Fruit fly (Drosophila melanogaster) whole organism, embryonic: ENCODE data around the gene ss.

Source experiments
- Abd-B ChIP-seq: fragments of 200-800 bp; sonication (Bioruptor generic); optimal IDR thresholded peaks from 2 replicates; lab custom pipeline; 2018; ENCODE audit warnings: missing biosample characterization, mild to moderate bottlenecking, missing genetic modification characterization, moderate library complexity
- Adf1 ChIP-seq: fragments of 200-800 bp; sonication (Bioruptor generic); IDR thresholded peaks from 2 replicates; pipeline ENCODE4 v1.3.6; 2022; ENCODE audit warnings: missing biosample characterization, missing genetic modification characterization
- Antp ChIP-seq: fragments of 200-800 bp; sonication (Bioruptor generic); optimal IDR thresholded peaks from 3 replicates; lab custom pipeline; 2016; ENCODE audit warnings: missing biosample characterization, missing genetic modification characterization
- Atf3 ChIP-seq: fragments of 200-800 bp; sonication (Bioruptor generic); optimal IDR thresholded peaks from 3 replicates; lab custom pipeline; 2016; ENCODE audit warnings: missing biosample characterization, missing genetic modification characterization
- BEAF-32 ChIP-seq: fragments of 200-800 bp; sonication (Bioruptor generic); optimal IDR thresholded peaks from 3 replicates; lab custom pipeline; 2017; ENCODE audit warnings: missing biosample characterization, missing genetic modification characterization, mild to moderate bottlenecking, moderate library complexity, missing genetic modification reagents
- Bgb ChIP-seq: fragments of 200-800 bp; sonication (Bioruptor generic); IDR thresholded peaks from 2 replicates; pipeline ENCODE4 v1.3.6; 2022; ENCODE audit warnings: missing biosample characterization, missing genetic modification characterization; ENCODE audit not compliant: partially characterized antibody
- Blimp-1 ChIP-seq: fragments of 200-800 bp; sonication (Bioruptor generic); optimal IDR thresholded peaks from 3 replicates; lab custom pipeline; 2018; ENCODE audit warnings: missing biosample characterization, missing genetic modification characterization, mild to moderate bottlenecking, moderate library complexity, missing genetic modification reagents
- Bteb2 ChIP-seq: fragments of 200-800 bp; sonication (Bioruptor generic); optimal IDR thresholded peaks from 2 replicates; lab custom pipeline; 2016; ENCODE audit warnings: missing biosample characterization, missing genetic modification characterization
- CG10321 ChIP-seq: fragments of 200-800 bp; sonication (Bioruptor generic); IDR thresholded peaks from 2 replicates; pipeline ENCODE4 v1.3.6; 2022; ENCODE audit warnings: missing biosample characterization, missing genetic modification characterization
- CG10366 ChIP-seq: fragments of 200-800 bp; sonication (Bioruptor generic); IDR thresholded peaks from 2 replicates; pipeline ENCODE4 v1.3.6; 2022; ENCODE audit warnings: missing biosample characterization, missing genetic modification characterization
- CG11695 ChIP-seq: fragments of 200-800 bp; sonication (Bioruptor generic); IDR thresholded peaks from 3 replicates; pipeline ENCODE4 v1.3.6; 2022; ENCODE audit warnings: missing biosample characterization, missing genetic modification characterization
- CG13775 ChIP-seq: fragments of 200-800 bp; sonication (Bioruptor generic); optimal IDR thresholded peaks from 3 replicates; lab custom pipeline; 2017; ENCODE audit warnings: missing biosample characterization, mild to moderate bottlenecking, missing genetic modification characterization
- CG13894 ChIP-seq: fragments of 200-800 bp; sonication (Bioruptor generic); optimal IDR thresholded peaks from 3 replicates; lab custom pipeline; 2018; ENCODE audit warnings: missing biosample characterization, mild to moderate bottlenecking, missing genetic modification characterization, moderate library complexity
- CG14014 ChIP-seq: fragments of 200-800 bp; sonication (Bioruptor generic); IDR thresholded peaks from 2 replicates; pipeline ENCODE4 v1.3.6; 2022; ENCODE audit warnings: missing biosample characterization, missing genetic modification characterization
- CG15601 ChIP-seq: fragments of 200-800 bp; sonication (Bioruptor generic); optimal IDR thresholded peaks from 3 replicates; lab custom pipeline; 2019; ENCODE audit warnings: missing biosample characterization, mild to moderate bottlenecking, missing genetic modification characterization, moderate library complexity
- CG16813 ChIP-seq: fragments of 200-800 bp; sonication (Bioruptor generic); IDR thresholded peaks from 3 replicates; pipeline ENCODE4 v1.3.6; 2022; ENCODE audit warnings: missing biosample characterization, missing genetic modification characterization; ENCODE audit not compliant: partially characterized antibody
- CG18599 ChIP-seq: fragments of 200-800 bp; sonication (Bioruptor generic); optimal IDR thresholded peaks from 3 replicates; lab custom pipeline; 2017; ENCODE audit warnings: missing biosample characterization, missing genetic modification characterization, mild to moderate bottlenecking, moderate library complexity, missing genetic modification reagents
- CG30431 ChIP-seq: fragments of 200-800 bp; sonication (Bioruptor generic); optimal IDR thresholded peaks from 2 replicates; lab custom pipeline; 2017; ENCODE audit warnings: missing biosample characterization, missing genetic modification characterization
- CG34224 ChIP-seq: fragments of 200-800 bp; sonication (Bioruptor generic); IDR thresholded peaks from 3 replicates; pipeline ENCODE4 v1.3.6; 2022; ENCODE audit warnings: missing biosample characterization, missing genetic modification characterization; ENCODE audit not compliant: partially characterized antibody
- CG4617 ChIP-seq: fragments of 200-800 bp; sonication (Bioruptor generic); optimal IDR thresholded peaks from 3 replicates; lab custom pipeline; 2016; ENCODE audit warnings: missing biosample characterization, missing genetic modification characterization, borderline replicate concordance
- CG7556 ChIP-seq: fragments of 200-800 bp; sonication (Bioruptor generic); optimal IDR thresholded peaks from 2 replicates; lab custom pipeline; 2017; ENCODE audit warnings: missing biosample characterization, mild to moderate bottlenecking, missing genetic modification characterization
- CG7786 ChIP-seq: fragments of 200-800 bp; sonication (Bioruptor generic); optimal IDR thresholded peaks from 2 replicates; lab custom pipeline; 2016; ENCODE audit warnings: missing biosample characterization, missing genetic modification characterization
- CG7928 ChIP-seq: fragments of 200-800 bp; sonication (Bioruptor generic); optimal IDR thresholded peaks from 2 replicates; lab custom pipeline; 2017; ENCODE audit warnings: missing biosample characterization, mild to moderate bottlenecking, missing genetic modification characterization
- CG7987 ChIP-seq: fragments of 200-800 bp; sonication (Bioruptor generic); optimal IDR thresholded peaks from 2 replicates; lab custom pipeline; 2018; ENCODE audit warnings: missing biosample characterization, mild to moderate bottlenecking, missing genetic modification characterization, moderate library complexity
- CG9437 ChIP-seq: fragments of 200-800 bp; sonication (Bioruptor generic); optimal IDR thresholded peaks from 2 replicates; lab custom pipeline; 2018; ENCODE audit warnings: missing biosample characterization, mild to moderate bottlenecking, missing genetic modification characterization
- D19B ChIP-seq: fragments of 200-800 bp; sonication (Bioruptor generic); optimal IDR thresholded peaks from 2 replicates; lab custom pipeline; 2017; ENCODE audit warnings: missing biosample characterization, mild to moderate bottlenecking, missing genetic modification characterization
- HHEX ChIP-seq: fragments of 200-800 bp; sonication (Bioruptor generic); optimal IDR thresholded peaks from 3 replicates; lab custom pipeline; 2017; ENCODE audit warnings: missing biosample characterization, mild to moderate bottlenecking, missing genetic modification characterization, missing genetic modification reagents
- MESR4 ChIP-seq: fragments of 200-800 bp; sonication (Bioruptor generic); optimal IDR thresholded peaks from 2 replicates; lab custom pipeline; 2018; ENCODE audit warnings: missing biosample characterization, mild to moderate bottlenecking, missing genetic modification characterization, moderate library complexity
- Ptx1 ChIP-seq: fragments of 200-800 bp; sonication (Bioruptor generic); IDR thresholded peaks from 2 replicates; pipeline ENCODE4 v1.3.6; 2022; ENCODE audit warnings: missing biosample characterization, missing genetic modification characterization
- Ravus ChIP-seq: fragments of 200-800 bp; sonication (Bioruptor generic); IDR thresholded peaks from 2 replicates; pipeline ENCODE4 v1.3.6; 2022; ENCODE audit warnings: missing biosample characterization, missing genetic modification characterization
- ab ChIP-seq: fragments of 200-800 bp; sonication (Bioruptor generic); optimal IDR thresholded peaks from 2 replicates; lab custom pipeline; 2016; ENCODE audit warnings: missing biosample characterization, missing genetic modification characterization
- bowl ChIP-seq: fragments of 200-800 bp; sonication (Bioruptor generic); IDR thresholded peaks from 2 replicates; pipeline ENCODE4 v1.3.6; 2022; ENCODE audit warnings: missing biosample characterization, missing genetic modification characterization
- corto ChIP-seq: fragments of 200-800 bp; sonication (Bioruptor generic); optimal IDR thresholded peaks from 2 replicates; lab custom pipeline; 2016; ENCODE audit warnings: missing biosample characterization, mild to moderate bottlenecking, missing genetic modification characterization, moderate library complexity
- dmrt11E ChIP-seq: fragments of 200-800 bp; sonication (Bioruptor generic); optimal IDR thresholded peaks from 3 replicates; lab custom pipeline; 2018; ENCODE audit warnings: missing biosample characterization, mild to moderate bottlenecking, missing genetic modification characterization, moderate library complexity
- emc ChIP-seq: fragments of 200-800 bp; sonication (Bioruptor generic); optimal IDR thresholded peaks from 2 replicates; lab custom pipeline; 2016; ENCODE audit warnings: missing biosample characterization, missing genetic modification characterization
- gce ChIP-seq: fragments of 200-800 bp; sonication (Bioruptor generic); IDR thresholded peaks from 3 replicates; pipeline ENCODE4 v1.3.6; 2022; ENCODE audit warnings: missing biosample characterization, missing genetic modification characterization
- gcm ChIP-seq: fragments of 200-800 bp; sonication (Bioruptor generic); optimal IDR thresholded peaks from 2 replicates; lab custom pipeline; 2019; ENCODE audit warnings: missing biosample characterization, mild to moderate bottlenecking, missing genetic modification characterization, moderate library complexity
- h ChIP-seq: fragments of >200 bp; optimal IDR thresholded peaks from 2 replicates; lab custom pipeline; 2017
- kah ChIP-seq: fragments of 200-800 bp; sonication (Bioruptor generic); optimal IDR thresholded peaks from 2 replicates; lab custom pipeline; 2018; ENCODE audit warnings: missing biosample characterization, mild to moderate bottlenecking, missing genetic modification characterization
- lmd ChIP-seq: fragments of 200-800 bp; sonication (Bioruptor generic); IDR thresholded peaks from 2 replicates; pipeline ENCODE4 v1.3.6; 2022; ENCODE audit warnings: missing biosample characterization, missing genetic modification characterization
- maf-S ChIP-seq: fragments of 200-800 bp; sonication (Bioruptor generic); optimal IDR thresholded peaks from 2 replicates; lab custom pipeline; 2016; ENCODE audit warnings: missing biosample characterization, missing genetic modification characterization
- oc ChIP-seq: fragments of 200-800 bp; sonication (Bioruptor generic); optimal IDR thresholded peaks from 2 replicates; lab custom pipeline; 2018; ENCODE audit warnings: missing biosample characterization, mild to moderate bottlenecking, missing genetic modification characterization, moderate library complexity
- pho ChIP-seq: fragments of 200-800 bp; sonication (Bioruptor generic); optimal IDR thresholded peaks from 2 replicates; lab custom pipeline; 2016; ENCODE audit warnings: missing biosample characterization, missing genetic modification characterization
- row ChIP-seq: fragments of 200-800 bp; sonication (Bioruptor generic); IDR thresholded peaks from 3 replicates; pipeline ENCODE4 v1.3.6; 2022; ENCODE audit warnings: missing biosample characterization, missing genetic modification characterization
- sc ChIP-seq, 3 experiments: fragments of >200 bp in 2 of 3; fragments of 200-800 bp in 1 of 3; sonication (Bioruptor generic) in 1 of 3; optimal IDR thresholded peaks; 2 replicates in 2 of 3; 3 replicates in 1 of 3; lab custom pipeline; 2017; ENCODE audit warnings: mild to moderate bottlenecking in 1 of 3, missing biosample characterization in 1 of 3, missing genetic modification characterization in 1 of 3, missing genetic modification reagents in 1 of 3
- tio ChIP-seq: fragments of 200-800 bp; sonication (Bioruptor generic); optimal IDR thresholded peaks from 2 replicates; lab custom pipeline; 2017; ENCODE audit warnings: missing biosample characterization, missing genetic modification characterization, inconsistent platforms
- vvl ChIP-seq: fragments of 200-800 bp; sonication (Bioruptor generic); IDR thresholded peaks from 2 replicates; pipeline ENCODE4 v1.3.6; 2022; ENCODE audit warnings: missing biosample characterization, missing genetic modification characterization
- wdn ChIP-seq: fragments of 200-800 bp; sonication (Bioruptor generic); IDR thresholded peaks from 2 replicates; pipeline ENCODE4 v1.3.6; 2022; ENCODE audit warnings: missing biosample characterization, missing genetic modification characterization
- yki ChIP-seq: fragments of >200 bp; optimal IDR thresholded peaks from 3 replicates; lab custom pipeline; 2018
- zfh2 ChIP-seq: fragments of 200-800 bp; sonication (Bioruptor generic); optimal IDR thresholded peaks from 2 replicates; lab custom pipeline; 2016; ENCODE audit warnings: missing biosample characterization, missing genetic modification characterization

ss gene

DNA sequence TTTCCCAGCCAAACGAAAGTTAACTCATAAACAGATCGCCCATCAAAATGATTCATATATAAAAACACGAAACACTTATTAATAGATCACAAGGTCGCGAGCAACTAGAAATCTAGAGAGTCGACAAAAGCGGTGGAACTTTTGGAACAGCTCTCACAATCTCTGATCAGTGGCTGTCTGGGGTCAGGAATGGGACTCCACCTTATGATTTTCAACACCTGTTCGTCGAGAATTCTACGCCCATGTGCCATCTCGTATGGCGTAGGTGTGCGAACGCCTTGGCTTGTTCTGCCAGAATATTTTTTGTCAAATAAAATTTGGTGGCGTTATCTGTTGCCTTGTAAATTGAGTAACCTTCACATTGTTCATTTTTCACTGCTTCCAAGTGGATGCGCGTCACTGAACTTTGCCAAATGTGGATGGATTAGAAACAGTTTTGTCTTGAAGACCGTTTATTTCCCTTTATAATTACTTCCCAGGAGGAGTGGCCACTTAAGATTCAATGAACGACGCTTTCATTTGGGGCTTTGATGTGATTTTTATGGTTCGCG, 48.0 kb downstream of the ss start (continued):
- TF ChIP-seq CG14014 (GFP tag; lab: Robert Waterston, UW) (peak; percentile 55; the same call in 1 of the 2 replicates), Bteb2 (GFP tag; lab: Kevin White, UChicago) (no peak), Ptx1 (GFP tag; lab: Robert Waterston, UW) (peak; percentile 29; the same call in 1 of the 2 replicates), row (GFP tag; lab: Robert Waterston, UW) (peak; percentile 56), Abd-B (GFP tag; lab: Kevin White, UChicago) (no peak), CG7928 (GFP tag; lab: Kevin White, UChicago) (no peak), CG4617 (GFP tag; lab: Kevin White, UChicago) (no peak), CG7786 (GFP tag; lab: Kevin White, UChicago) (peak; percentile 64), lmd (GFP tag; lab: Robert Waterston, UW) (peak; percentile 31; the same call in 1 of the 2 replicates), sc (optimal IDR thresholded peaks at IDR 0.05; lab: Kevin White, UChicago) (no peak), sc (GFP tag; optimal IDR thresholded peaks at IDR 0.05; lab: Kevin White, UChicago) (no peak), tio (no peak), gce (GFP tag; lab: Robert Waterston, UW) (no peak), CG18599 (GFP tag; lab: Kevin White, UChicago) (peak; percentile 79), ab (GFP tag; lab: Kevin White, UChicago) (no peak), CG13775 (GFP tag; lab: Kevin White, UChicago) (peak; percentile 7), CG9437 (GFP tag; lab: Kevin White, UChicago) (no peak), pho (GFP tag; lab: Kevin White, UChicago) (peak; percentile 61), HHEX (no peak), BEAF-32 (GFP tag; lab: Kevin White, UChicago) (no peak), CG15601 (tag; lab: Kevin White, UChicago) (no peak), maf-S (no peak), Antp (GFP tag; lab: Kevin White, UChicago) (peak; percentile 64), MESR4 (GFP tag; lab: Kevin White, UChicago) (no peak), Ravus (GFP tag; lab: Robert Waterston, UW) (no peak), dmrt11E (no peak), CG34224 (GFP tag; lab: Robert Waterston, UW) (no peak), wdn (GFP tag; lab: Robert Waterston, UW) (peak; percentile 61), Adf1 (peak; percentile 29; the same call in 1 of the 2 replicates), CG7556 (no peak), CG30431 (GFP tag; lab: Kevin White, UChicago) (no peak), emc (no peak), Blimp-1 (GFP tag; lab: Kevin White, UChicago) (no peak), CG7987 (GFP tag; lab: Kevin White, UChicago) (peak; percentile 28), h (lab: Kevin White, UChicago) (no peak), oc (tag; lab: Kevin White, UChicago) (no peak), CG11695 (GFP tag; lab: Robert Waterston, UW) (no peak; the same call in 2 of the 3 replicates), yki (lab: Kevin White, UChicago) (no peak), vvl (GFP tag; lab: Robert Waterston, UW) (no peak), gcm (GFP tag; lab: Kevin White, UChicago) (no peak), zfh2 (peak; percentile 67), corto (GFP tag; lab: Kevin White, UChicago) (no peak), Bgb (no peak), Atf3 (no peak), CG10366 (0 out of 2 replicates have a peak, but pooled peaks have one; percentile 28), bowl (GFP tag; lab: Robert Waterston, UW) (0 out of 2 replicates have a peak, but pooled peaks have one; percentile 22), CG10321 (GFP tag; lab: Robert Waterston, UW) (no peak), D19B (GFP tag; lab: Kevin White, UChicago) (no peak), CG13894 (peak; percentile 80), kah (peak; percentile 35), CG16813 (GFP tag; lab: Robert Waterston, UW) (no peak)
